Fruit fly (Drosophila melanogaster) Kc167 (cell line): ENCODE measurements around the gene Pgam5.

ENCODE experiments used
- Myc ChIP-seq: fragments of >200 bp; optimal IDR thresholded peaks from 2 replicates; lab custom pipeline; 2017; ENCODE audit warnings: missing external identifiers
- Sin3A ChIP-seq: fragments of >200 bp; optimal IDR thresholded peaks from 2 replicates; lab custom pipeline; 2018; ENCODE audit warnings: missing external identifiers
- h ChIP-seq: fragments of >200 bp; optimal IDR thresholded peaks from 3 replicates; lab custom pipeline; 2018; ENCODE audit warnings: missing external identifiers
- insv ChIP-seq: fragments of >200 bp; optimal IDR thresholded peaks from 3 replicates; lab custom pipeline; 2018; ENCODE audit warnings: missing external identifiers
- ttk ChIP-seq: sonication (Bioruptor generic); optimal IDR thresholded peaks from 2 replicates; lab custom pipeline; 2017; ENCODE audit warnings: missing external identifiers

dm6 chrX:1861620-1862184 lies 11.7 kb downstream of the Pgam5 start, which contains the start of gene deltaCOP:
- TF ChIP-seq Sin3A (lab: Kevin White, UChicago) (no peak), h (lab: Kevin White, UChicago) (no peak), Myc (lab: Kevin White, UChicago) (no peak), insv (no peak), ttk (lab: Kevin White, UChicago) (no peak)
